Worm (Caenorhabditis elegans) whole organism, L1 larva: ENCODE data around the gene srz-71.

Experiments
- C04F5.9 ChIP-seq: sonication (generic microtip); optimal IDR thresholded peaks from 2 replicates; lab custom pipeline; 2016; ENCODE audit warnings: missing genetic modification characterization, missing compliant biosample characterization
- alr-1 ChIP-seq: fragments of 200-800 bp; sonication (Bioruptor generic); optimal IDR thresholded peaks from 2 replicates; lab custom pipeline; 2018; ENCODE audit warnings: borderline replicate concordance, mild to moderate bottlenecking, missing genetic modification characterization, missing compliant biosample characterization
- ceh-63 ChIP-seq: fragments of 200-800 bp; sonication (Bioruptor generic); optimal IDR thresholded peaks from 2 replicates; lab custom pipeline; 2018; ENCODE audit warnings: mild to moderate bottlenecking, missing genetic modification characterization, missing compliant biosample characterization
- ceh-8 ChIP-seq: fragments of 200-800 bp; sonication (Bioruptor generic); optimal IDR thresholded peaks from 2 replicates; lab custom pipeline; 2018; ENCODE audit warnings: mild to moderate bottlenecking, missing genetic modification characterization, moderate library complexity, missing compliant biosample characterization
- ceh-82 ChIP-seq, 3 experiments: fragments of 150-350 bp in 1 of 3; sonication (generic microtip) in 2 of 3; optimal IDR thresholded peaks; 2 replicates each; lab custom pipeline; 2014 to 2017; ENCODE audit warnings: missing biosample characterization in 3 of 3, missing genetic modification characterization in 3 of 3
- dsc-1 ChIP-seq: sonication (generic microtip); optimal IDR thresholded peaks from 2 replicates; lab custom pipeline; 2016; ENCODE audit warnings: mild to moderate bottlenecking, missing genetic modification characterization, missing compliant biosample characterization
- efl-1 ChIP-seq, 4 experiments: fragments of 150-350 bp; optimal IDR thresholded peaks in 3 of 4; peaks in 1 of 4; 1 replicate in 1 of 4; 2 replicates in 3 of 4; lab custom pipeline; 2014; ENCODE audit warnings: missing biosample characterization in 2 of 4, missing genetic modification characterization in 2 of 4, missing genetic modification reagents in 2 of 4
- elt-3 ChIP-seq, 6 experiments: fragments of 150-350 bp in 1 of 6; sonication (generic microtip); optimal IDR thresholded peaks; 2 replicates each; lab custom pipeline; 2017 to 2018; ENCODE audit warnings: missing biosample characterization in 6 of 6, missing genetic modification characterization in 6 of 6, inconsistent platforms in 1 of 6
- fkh-10 ChIP-seq: sonication (generic microtip); optimal IDR thresholded peaks from 2 replicates; lab custom pipeline; 2017; ENCODE audit warnings: missing biosample characterization, missing genetic modification reagents, missing genetic modification characterization
- fkh-8 ChIP-seq: sonication (generic microtip); optimal IDR thresholded peaks from 2 replicates; lab custom pipeline; 2016; ENCODE audit warnings: mild to moderate bottlenecking, missing genetic modification characterization, missing compliant biosample characterization
- irx-1 ChIP-seq: sonication (generic microtip); optimal IDR thresholded peaks from 2 replicates; lab custom pipeline; 2016; ENCODE audit warnings: missing genetic modification characterization, missing compliant biosample characterization
- lin-13 ChIP-seq: fragments of 150-350 bp; optimal IDR thresholded peaks from 2 replicates; lab custom pipeline; 2014; ENCODE audit warnings: missing biosample characterization, missing genetic modification reagents, missing genetic modification characterization
- lir-3 ChIP-seq: sonication (generic microtip); optimal IDR thresholded peaks from 2 replicates; lab custom pipeline; 2016; ENCODE audit warnings: mild to moderate bottlenecking, missing genetic modification characterization, moderate library complexity, missing compliant biosample characterization; ENCODE audit not compliant: poor library complexity
- nhr-19 ChIP-seq: fragments of 200-800 bp; sonication (Bioruptor generic); conservative IDR thresholded peaks from 2 replicates; pipeline ENCODE4 v1.3.6; 2022; ENCODE audit warnings: missing genetic modification characterization, missing compliant biosample characterization
- nhr-84 ChIP-seq: sonication (generic microtip); optimal IDR thresholded peaks from 2 replicates; lab custom pipeline; 2017; ENCODE audit warnings: missing biosample characterization, missing genetic modification characterization
- pag-3 ChIP-seq: sonication (generic microtip); optimal IDR thresholded peaks from 2 replicates; lab custom pipeline; 2017; ENCODE audit warnings: missing genetic modification characterization, mild to moderate bottlenecking, missing compliant biosample characterization, antibody characterized with exemption, borderline replicate concordance; ENCODE audit not compliant: insufficient read depth
- skn-1 ChIP-seq: fragments of 150-350 bp; optimal IDR thresholded peaks from 2 replicates; lab custom pipeline; 2014; ENCODE audit warnings: missing biosample characterization, missing genetic modification characterization
- snpc-4 ChIP-seq: fragments of 150-350 bp; optimal IDR thresholded peaks from 2 replicates; lab custom pipeline; 2014; ENCODE audit warnings: missing biosample characterization, missing genetic modification characterization
- tbx-2 ChIP-seq: sonication (generic microtip); optimal IDR thresholded peaks from 2 replicates; lab custom pipeline; 2016; ENCODE audit warnings: missing genetic modification characterization, missing compliant biosample characterization
- vab-15 ChIP-seq: sonication (generic microtip); optimal IDR thresholded peaks from 2 replicates; lab custom pipeline; 2017; ENCODE audit warnings: missing genotype, mild to moderate bottlenecking, missing genetic modification characterization, missing compliant biosample characterization
- xbp-1 ChIP-seq: sonication (generic microtip); optimal IDR thresholded peaks from 2 replicates; lab custom pipeline; 2016; ENCODE audit warnings: missing genetic modification characterization, missing compliant biosample characterization

Gene srz-71

DNA sequence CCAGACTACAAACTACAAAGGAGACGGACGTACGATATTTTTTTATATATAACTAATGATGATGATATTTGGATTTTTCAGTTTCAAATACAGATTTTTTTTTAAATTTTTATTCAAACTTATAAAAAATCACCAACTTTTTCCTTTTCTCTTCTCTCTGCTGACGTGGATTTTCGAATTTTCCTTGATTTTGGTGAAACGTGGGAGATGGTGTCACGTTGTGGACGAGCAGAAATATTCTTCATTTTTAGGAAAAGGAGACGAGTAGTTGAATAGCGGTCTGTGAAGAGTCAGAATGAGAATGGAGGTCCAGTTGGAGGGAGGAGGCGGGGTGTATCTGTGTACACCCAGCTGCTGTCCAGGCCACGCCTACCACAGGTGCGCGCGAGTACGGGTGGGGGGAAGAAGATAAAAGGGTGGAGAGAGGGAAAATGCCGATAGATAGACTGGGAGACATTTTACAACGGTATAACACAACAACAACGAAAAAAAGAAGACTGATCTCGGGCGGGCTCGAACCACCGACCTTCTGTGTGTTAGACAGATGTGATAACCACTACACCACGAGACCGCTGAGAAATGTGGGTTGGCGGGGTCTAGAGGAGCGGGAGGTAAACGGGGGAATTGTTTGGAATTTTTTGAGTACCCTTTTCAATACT is 49.4 kb downstream of the srz-71 start, which contains the start of gene Y7A9D.1 (continued):
- peak; percentile 39 for TF ChIP-seq irx-1 (tag; lab: Kevin White, UChicago)
- TF ChIP-seq xbp-1 (tag; lab: Kevin White, UChicago) = peak; percentile 39
- TF ChIP-seq snpc-4 = peak; percentile 20
- peak; percentile 23 to 54 for TF ChIP-seq efl-1 (optimal IDR thresholded peaks at IDR 0.05; lab: Kevin White, UChicago)
- peak; percentile 19 to 91 for TF ChIP-seq efl-1 (GFP tag; optimal IDR thresholded peaks at IDR 0.05 in 1 of 2; lab: Kevin White, UChicago)
- TF ChIP-seq nhr-84 (tag; lab: Kevin White, UChicago) = no peak
- peak; percentile 30 for TF ChIP-seq fkh-8 (tag; lab: Kevin White, UChicago)
- TF ChIP-seq lir-3 (tag; lab: Kevin White, UChicago) = peak; percentile 33
- peak; percentile 6 for TF ChIP-seq lin-13 (GFP tag; lab: Kevin White, UChicago)
- no peak for TF ChIP-seq skn-1 (tag; lab: Kevin White, UChicago)
- no peak for TF ChIP-seq fkh-10 (GFP tag; lab: Kevin White, UChicago)
- peak; percentile 72 for TF ChIP-seq nhr-19
- peak; percentile 37 for TF ChIP-seq ceh-8
- peak; percentile 17 for TF ChIP-seq pag-3 (tag; lab: Kevin White, UChicago)
- no peak for TF ChIP-seq vab-15
- TF ChIP-seq ceh-82 (tag; optimal IDR thresholded peaks at IDR 0.05; lab: Kevin White, UChicago) = peak; percentile 8 to 35 (median 22)
- peak in 2 of 6 experiments; percentile 4 to 52 for TF ChIP-seq elt-3 (tag; optimal IDR thresholded peaks at IDR 0.05; lab: Kevin White, UChicago)
- TF ChIP-seq alr-1 (tag; lab: Kevin White, UChicago) = no peak
- TF ChIP-seq C04F5.9 (tag; lab: Kevin White, UChicago) = no peak
- peak; percentile 54 for TF ChIP-seq dsc-1 (tag; lab: Kevin White, UChicago)
- peak; percentile 56 for TF ChIP-seq tbx-2
- no peak for TF ChIP-seq ceh-63 (GFP tag; lab: Kevin White, UChicago)
